Fruit fly (Drosophila melanogaster): ENCODE measurements around the gene CG8202.
A peak's percentile ranks its signal among the peaks of the same experiment; 100 is the strongest.

DNA sequence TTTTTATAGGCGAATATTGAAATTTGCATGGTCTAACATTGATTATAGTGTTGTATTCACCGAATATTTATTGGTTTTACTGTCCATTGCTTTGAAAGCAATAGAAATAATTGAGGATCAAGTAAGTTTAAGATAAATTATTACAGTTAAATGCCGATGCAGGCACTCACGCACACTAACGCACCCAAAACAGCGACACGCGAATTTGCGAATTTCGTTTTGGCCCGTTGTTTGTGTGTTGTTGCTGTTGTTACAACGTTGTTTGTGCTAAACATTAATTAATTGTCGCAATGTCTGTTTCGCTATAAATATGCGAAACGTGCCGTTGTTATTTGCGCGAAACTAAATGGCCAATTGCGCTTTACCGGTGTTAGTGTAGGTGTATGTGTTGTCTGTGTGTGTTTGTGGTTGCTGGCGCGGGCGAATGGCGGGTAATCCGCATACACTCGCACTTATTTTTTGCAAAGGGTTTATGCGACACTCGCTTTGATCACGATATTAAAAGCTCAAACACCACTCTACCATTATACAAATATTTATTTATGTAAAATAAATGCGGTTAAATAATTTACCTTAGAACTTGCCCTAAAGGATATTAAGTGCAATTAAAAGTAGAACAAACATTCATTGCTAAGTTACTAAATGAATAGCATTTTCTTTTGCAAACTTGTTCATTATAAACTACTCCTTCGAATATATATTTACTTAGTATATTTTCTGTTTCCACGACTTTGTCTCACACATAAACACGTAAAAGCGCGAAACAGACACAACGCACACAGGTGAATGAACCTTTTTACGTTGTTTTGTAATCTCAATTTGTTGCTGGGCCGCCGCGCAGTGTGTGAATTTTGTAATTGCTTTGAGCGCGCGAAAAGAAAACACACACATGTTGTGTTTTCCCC, 16.2 kb downstream of the CG8202 start:
- no peak for TF ChIP-seq CG3163 (GFP tag; optimal IDR thresholded peaks at IDR 0.05)
- no peak for TF ChIP-seq ind (GFP tag; optimal IDR thresholded peaks at IDR 0.05)
- no peak for TF ChIP-seq HLH54F (GFP tag; optimal IDR thresholded peaks at IDR 0.05)
- no peak for TF ChIP-seq sug (tag; optimal IDR thresholded peaks at IDR 0.05)
- TF ChIP-seq Taf1 (GFP tag; IDR thresholded peaks at IDR 0.05), result no peak
- TF ChIP-seq CG2678 (tag; optimal IDR thresholded peaks at IDR 0.05), result no peak
- TF ChIP-seq knrl (GFP tag; IDR thresholded peaks at IDR 0.05; ENCODE audit: partially characterized antibody), result no peak
- TF ChIP-seq grn (GFP tag; optimal IDR thresholded peaks at IDR 0.05), result no peak
- TF ChIP-seq sim (GFP tag; IDR thresholded peaks at IDR 0.05), result no peak
- TF ChIP-seq CG18011 (GFP tag; optimal IDR thresholded peaks at IDR 0.05), result no peak
- no peak for TF ChIP-seq CG8089 (GFP tag; optimal IDR thresholded peaks at IDR 0.05)
- TF ChIP-seq MTF-1 (GFP tag; optimal IDR thresholded peaks at IDR 0.05; ENCODE audit: borderline replicate concordance), result no peak
- 0 out of 3 replicates have a peak, but pooled peaks have one; percentile 2 for TF ChIP-seq CG14860 (GFP tag; IDR thresholded peaks at IDR 0.05; ENCODE audit: partially characterized antibody)

Data from whole organism, embryonic.